Fruit fly (Drosophila melanogaster): ENCODE measurements around the gene Surf4.
A peak's percentile ranks its signal among the peaks of the same experiment; 100 is the strongest.

Surf4 gene

dm6 chr3R:15347822-15348221 lies 1.8 kb upstream of the Surf4 start, which contains the start of the genes CG42726 and CG42727 (continued):
- TF ChIP-seq CG17359 (tag; optimal IDR thresholded peaks at IDR 0.05) (peak; percentile 28), CG8281 (tag; optimal IDR thresholded peaks at IDR 0.05) (no peak), CG8359 (GFP tag; optimal IDR thresholded peaks at IDR 0.05; ENCODE audit: borderline replicate concordance) (no peak), fd96Cb (tag; optimal IDR thresholded peaks at IDR 0.05) (peak; percentile 9), sens (GFP tag) (peak; percentile 58), CG11560 (tag; IDR thresholded peaks at IDR 0.05) (no peak), CG6689 (GFP tag; IDR thresholded peaks at IDR 0.05) (peak; percentile 38; the same call in 1 of the 2 replicates), disco-r (GFP tag; optimal IDR thresholded peaks at IDR 0.05) (no peak), Dll (GFP tag; IDR thresholded peaks at IDR 0.05; ENCODE audit: partially characterized antibody) (no peak), Meics (GFP tag; optimal IDR thresholded peaks at IDR 0.05) (peak; percentile 11), gem (tag; optimal IDR thresholded peaks at IDR 0.05) (peak; percentile 54), CG12391 (tag; optimal IDR thresholded peaks at IDR 0.05) (peak; percentile 35), jing (GFP tag; optimal IDR thresholded peaks at IDR 0.05) (no peak), CG15601 (tag; optimal IDR thresholded peaks at IDR 0.05) (no peak), knrl (GFP tag; IDR thresholded peaks at IDR 0.05; ENCODE audit: partially characterized antibody) (no peak), CG6813 (GFP tag; optimal IDR thresholded peaks at IDR 0.05) (no peak), Bteb2 (GFP tag; optimal IDR thresholded peaks at IDR 0.05) (peak; percentile 27), Rx (GFP tag; IDR thresholded peaks at IDR 0.05) (0 out of 2 replicates have a peak, but pooled peaks have one; percentile 24), CG8944 (GFP tag; optimal IDR thresholded peaks at IDR 0.05) (no peak), lmd (GFP tag; IDR thresholded peaks at IDR 0.05) (peak; percentile 40), ind (GFP tag; optimal IDR thresholded peaks at IDR 0.05) (peak; percentile 39), CG14441 (GFP tag; IDR thresholded peaks at IDR 0.05) (0 out of 2 replicates have a peak, but pooled peaks have one; percentile 26), Xrp1 (GFP tag; IDR thresholded peaks at IDR 0.05) (peak; percentile 37; the same call in 1 of the 2 replicates), HLH54F (GFP tag; optimal IDR thresholded peaks at IDR 0.05) (peak; percentile 13), CG14014 (GFP tag; IDR thresholded peaks at IDR 0.05) (peak; percentile 62), Fer3 (tag; optimal IDR thresholded peaks at IDR 0.05) (peak; percentile 6), hkb (optimal IDR thresholded peaks at IDR 0.05) (no peak), hkb (GFP tag; IDR thresholded peaks at IDR 0.05) (0 out of 2 replicates have a peak, but pooled peaks have one; percentile 40), CG6175 (GFP tag; IDR thresholded peaks at IDR 0.05) (0 out of 3 replicates have a peak, but pooled peaks have one; percentile 18), unc-4 (GFP tag; IDR thresholded peaks at IDR 0.05; ENCODE audit: partially characterized antibody) (no peak), CG10959 (GFP tag; IDR thresholded peaks at IDR 0.05) (no peak), Camta (GFP tag; optimal IDR thresholded peaks at IDR 0.05) (no peak), CG11696 (GFP tag; IDR thresholded peaks at IDR 0.05) (peak; percentile 41; the same call in 1 of the 2 replicates), MBD-R2 (GFP tag; IDR thresholded peaks at IDR 0.05) (peak; percentile 94), Mad (GFP tag; optimal IDR thresholded peaks at IDR 0.05) (peak; percentile 31), Hsf (GFP tag; optimal IDR thresholded peaks at IDR 0.05) (peak; percentile 55), gcm (GFP tag; optimal IDR thresholded peaks at IDR 0.05) (peak; percentile 7), slbo (GFP tag; IDR thresholded peaks at IDR 0.05) (peak; percentile 58; the same call in 1 of the 2 replicates), corto (GFP tag; optimal IDR thresholded peaks at IDR 0.05) (no peak), zfh2 (GFP tag; optimal IDR thresholded peaks at IDR 0.05) (peak; percentile 26), CG13424 (tag; optimal IDR thresholded peaks at IDR 0.05) (peak; percentile 42), Rfx (GFP tag; IDR thresholded peaks at IDR 0.05) (peak; percentile 50; the same call in 1 of the 2 replicates), repo (GFP tag; optimal IDR thresholded peaks at IDR 0.05) (no peak), CG17361 (GFP tag; IDR thresholded peaks at IDR 0.05) (0 out of 3 replicates have a peak, but pooled peaks have one; percentile 15), CG16813 (GFP tag; IDR thresholded peaks at IDR 0.05; ENCODE audit: partially characterized antibody) (no peak), CG4404 (GFP tag; IDR thresholded peaks at IDR 0.05) (no peak), Awh (GFP tag; IDR thresholded peaks at IDR 0.05) (peak; percentile 10; the same call in 1 of the 2 replicates), Bdp1 (GFP tag; optimal IDR thresholded peaks at IDR 0.05) (peak; percentile 15), CG13894 (tag; optimal IDR thresholded peaks at IDR 0.05) (no peak), row (GFP tag; IDR thresholded peaks at IDR 0.05) (peak; percentile 76), Xbp1 (GFP tag; optimal IDR thresholded peaks at IDR 0.05) (peak; percentile 37)
